Fruit fly (Drosophila melanogaster) whole organism, embryonic: Measurements from ENCODE around the gene inc.

ENCODE experiments used
- BEAF-32 ChIP-seq: fragments of 200-800 bp; sonication (Bioruptor generic); optimal IDR thresholded peaks from 3 replicates; lab custom pipeline; 2017; ENCODE audit warnings: missing biosample characterization, missing genetic modification characterization, mild to moderate bottlenecking, moderate library complexity, missing genetic modification reagents
- Bgb ChIP-seq: fragments of 200-800 bp; sonication (Bioruptor generic); IDR thresholded peaks from 2 replicates; pipeline ENCODE4 v1.3.6; 2022; ENCODE audit warnings: missing biosample characterization, missing genetic modification characterization; ENCODE audit not compliant: partially characterized antibody
- CG11695 ChIP-seq: fragments of 200-800 bp; sonication (Bioruptor generic); IDR thresholded peaks from 3 replicates; pipeline ENCODE4 v1.3.6; 2022; ENCODE audit warnings: missing biosample characterization, missing genetic modification characterization
- CG12104 ChIP-seq: fragments of 200-800 bp; sonication (Bioruptor generic); optimal IDR thresholded peaks from 3 replicates; lab custom pipeline; 2016; ENCODE audit warnings: missing biosample characterization, missing genetic modification characterization
- CG12219 ChIP-seq: fragments of 200-800 bp; sonication (Bioruptor generic); optimal IDR thresholded peaks from 3 replicates; lab custom pipeline; 2018; ENCODE audit warnings: missing biosample characterization, mild to moderate bottlenecking, missing genetic modification characterization
- CG13775 ChIP-seq: fragments of 200-800 bp; sonication (Bioruptor generic); optimal IDR thresholded peaks from 3 replicates; lab custom pipeline; 2017; ENCODE audit warnings: missing biosample characterization, mild to moderate bottlenecking, missing genetic modification characterization
- CG14441 ChIP-seq: fragments of 200-800 bp; sonication (Bioruptor generic); IDR thresholded peaks from 2 replicates; pipeline ENCODE4 v1.3.6; 2022; ENCODE audit warnings: missing biosample characterization, missing genetic modification characterization
- CG17829 ChIP-seq: fragments of 200-800 bp; optimal IDR thresholded peaks from 2 replicates; lab custom pipeline; 2019; ENCODE audit warnings: missing biosample characterization, mild to moderate bottlenecking, missing genetic modification characterization, moderate library complexity
- CG1792 ChIP-seq: fragments of 200-800 bp; sonication (Bioruptor generic); optimal IDR thresholded peaks from 2 replicates; lab custom pipeline; 2016; ENCODE audit warnings: missing biosample characterization, missing genetic modification characterization
- CG18599 ChIP-seq: fragments of 200-800 bp; sonication (Bioruptor generic); optimal IDR thresholded peaks from 3 replicates; lab custom pipeline; 2017; ENCODE audit warnings: missing biosample characterization, missing genetic modification characterization, mild to moderate bottlenecking, moderate library complexity, missing genetic modification reagents
- CG18764 ChIP-seq: fragments of 200-800 bp; sonication (Bioruptor generic); optimal IDR thresholded peaks from 3 replicates; lab custom pipeline; 2016; ENCODE audit warnings: missing biosample characterization, missing genetic modification characterization
- CG2712 ChIP-seq: fragments of 200-800 bp; optimal IDR thresholded peaks from 3 replicates; lab custom pipeline; 2019; ENCODE audit warnings: missing biosample characterization, mild to moderate bottlenecking, missing genetic modification characterization, moderate library complexity
- CG30020 ChIP-seq: fragments of 200-800 bp; optimal IDR thresholded peaks from 2 replicates; lab custom pipeline; 2019; ENCODE audit warnings: missing biosample characterization, mild to moderate bottlenecking, missing genetic modification characterization, moderate library complexity
- CG31224 ChIP-seq: fragments of 200-800 bp; sonication (Bioruptor generic); IDR thresholded peaks from 2 replicates; pipeline ENCODE4 v1.3.6; 2022; ENCODE audit warnings: missing biosample characterization, missing genetic modification characterization
- CG32532 ChIP-seq: fragments of 200-800 bp; sonication (Bioruptor generic); IDR thresholded peaks from 2 replicates; pipeline ENCODE4 v1.3.6; 2022; ENCODE audit warnings: missing biosample characterization, missing genetic modification characterization
- CG42726 ChIP-seq: fragments of 200-800 bp; sonication (Bioruptor generic); IDR thresholded peaks from 2 replicates; pipeline ENCODE4 v1.3.6; 2022; ENCODE audit warnings: missing biosample characterization, missing genetic modification characterization; ENCODE audit not compliant: partially characterized antibody
- CG4328 ChIP-seq: fragments of 200-800 bp; sonication (Bioruptor generic); optimal IDR thresholded peaks from 3 replicates; lab custom pipeline; 2017; ENCODE audit warnings: missing biosample characterization, missing genetic modification reagents, missing genetic modification characterization
- CG5180 ChIP-seq: fragments of 200-800 bp; sonication (Bioruptor generic); optimal IDR thresholded peaks from 3 replicates; lab custom pipeline; 2017; ENCODE audit warnings: missing biosample characterization, missing genetic modification characterization, mild to moderate bottlenecking, moderate library complexity, missing genetic modification reagents
- CG6689 ChIP-seq: fragments of 200-800 bp; sonication (Bioruptor generic); IDR thresholded peaks from 2 replicates; pipeline ENCODE4 v1.3.6; 2022; ENCODE audit warnings: missing biosample characterization, missing genetic modification characterization
- CG7987 ChIP-seq: fragments of 200-800 bp; sonication (Bioruptor generic); optimal IDR thresholded peaks from 2 replicates; lab custom pipeline; 2018; ENCODE audit warnings: missing biosample characterization, mild to moderate bottlenecking, missing genetic modification characterization, moderate library complexity
- CG8359 ChIP-seq: fragments of 200-800 bp; sonication (Bioruptor generic); optimal IDR thresholded peaks from 2 replicates; lab custom pipeline; 2017; ENCODE audit warnings: missing biosample characterization, mild to moderate bottlenecking, missing genetic modification characterization, borderline replicate concordance
- CG9797 ChIP-seq: fragments of 200-800 bp; sonication (Bioruptor generic); optimal IDR thresholded peaks from 3 replicates; lab custom pipeline; 2018; ENCODE audit warnings: missing biosample characterization, mild to moderate bottlenecking, missing genetic modification characterization
- CG9876 ChIP-seq: fragments of 200-800 bp; sonication (Bioruptor generic); optimal IDR thresholded peaks from 2 replicates; lab custom pipeline; 2016; ENCODE audit warnings: missing biosample characterization, missing genetic modification characterization
- CTCF ChIP-seq: fragments of 200-800 bp; sonication (Bioruptor generic); optimal IDR thresholded peaks from 2 replicates; lab custom pipeline; 2017; ENCODE audit warnings: missing biosample characterization, mild to moderate bottlenecking, missing genetic modification characterization, moderate library complexity
- Chrac-16 ChIP-seq: fragments of 200-800 bp; sonication (Bioruptor generic); optimal IDR thresholded peaks from 3 replicates; lab custom pipeline; 2016; ENCODE audit warnings: missing biosample characterization, missing genetic modification characterization
- Dad ChIP-seq: fragments of 200-800 bp; sonication (Bioruptor generic); optimal IDR thresholded peaks from 3 replicates; lab custom pipeline; 2016; ENCODE audit warnings: missing biosample characterization, missing genetic modification characterization
- Dll ChIP-seq: fragments of 200-800 bp; sonication (Bioruptor generic); IDR thresholded peaks from 4 replicates; pipeline ENCODE4 v1.3.6; 2022; ENCODE audit warnings: missing biosample characterization, missing genetic modification characterization; ENCODE audit not compliant: partially characterized antibody
- Elba2 ChIP-seq: fragments of 200-800 bp; sonication (Bioruptor generic); optimal IDR thresholded peaks from 3 replicates; lab custom pipeline; 2016; ENCODE audit warnings: missing biosample characterization, missing genetic modification characterization
- Mad ChIP-seq: fragments of 200-800 bp; sonication (Bioruptor generic); optimal IDR thresholded peaks from 2 replicates; lab custom pipeline; 2016; ENCODE audit warnings: missing biosample characterization, missing genetic modification characterization
- Max ChIP-seq: fragments of 200-800 bp; sonication (Bioruptor generic); optimal IDR thresholded peaks from 2 replicates; lab custom pipeline; 2016; ENCODE audit warnings: missing biosample characterization, mild to moderate bottlenecking, missing genetic modification characterization
- Med ChIP-seq: fragments of 200-800 bp; sonication (Bioruptor generic); peaks from one replicate; lab custom pipeline; 2016; ENCODE audit warnings: missing biosample characterization, missing genetic modification characterization, mild to moderate bottlenecking, inconsistent platforms, moderate library complexity
- Myb ChIP-seq: fragments of 200-800 bp; sonication (Bioruptor generic); optimal IDR thresholded peaks from 2 replicates; lab custom pipeline; 2016; ENCODE audit warnings: missing biosample characterization, missing genetic modification characterization
- Scr ChIP-seq: fragments of 200-800 bp; sonication (Bioruptor generic); IDR thresholded peaks from 2 replicates; pipeline ENCODE4 v1.3.6; 2022; ENCODE audit warnings: missing biosample characterization, missing genetic modification characterization; ENCODE audit not compliant: partially characterized antibody
- Six4 ChIP-seq: fragments of 200-800 bp; sonication (Bioruptor generic); optimal IDR thresholded peaks from 2 replicates; lab custom pipeline; 2016; ENCODE audit warnings: missing biosample characterization, missing genetic modification characterization
- Sox100B ChIP-seq: fragments of 200-800 bp; sonication (Bioruptor generic); optimal IDR thresholded peaks from 3 replicates; lab custom pipeline; 2018; ENCODE audit warnings: missing biosample characterization, mild to moderate bottlenecking, missing genetic modification characterization
- Usf ChIP-seq: fragments of 200-800 bp; sonication (Bioruptor generic); optimal IDR thresholded peaks from 2 replicates; lab custom pipeline; 2017; ENCODE audit warnings: missing genotype, missing biosample characterization, missing genetic modification characterization
- Xrp1 ChIP-seq: fragments of 200-800 bp; sonication (Bioruptor generic); IDR thresholded peaks from 2 replicates; pipeline ENCODE4 v1.3.6; 2022; ENCODE audit warnings: missing biosample characterization, missing genetic modification characterization
- ab ChIP-seq: fragments of 200-800 bp; sonication (Bioruptor generic); optimal IDR thresholded peaks from 2 replicates; lab custom pipeline; 2016; ENCODE audit warnings: missing biosample characterization, missing genetic modification characterization
- amos ChIP-seq: fragments of 200-800 bp; sonication (Bioruptor generic); IDR thresholded peaks from 2 replicates; pipeline ENCODE4 v1.3.6; 2022; ENCODE audit warnings: missing biosample characterization, missing genetic modification characterization; ENCODE audit not compliant: partially characterized antibody
- ara ChIP-seq: fragments of 200-800 bp; sonication (Bioruptor generic); IDR thresholded peaks from 2 replicates; pipeline ENCODE4 v1.3.6; 2022; ENCODE audit warnings: missing biosample characterization, missing genetic modification characterization
- bab2 ChIP-seq: fragments of 200-800 bp; sonication (Bioruptor generic); optimal IDR thresholded peaks from 2 replicates; lab custom pipeline; 2016; ENCODE audit warnings: missing biosample characterization, missing genetic modification characterization
- dati ChIP-seq: fragments of 200-800 bp; sonication (Bioruptor generic); IDR thresholded peaks from 2 replicates; pipeline ENCODE4 v1.3.6; 2022; ENCODE audit warnings: missing biosample characterization, missing genetic modification characterization
- ems ChIP-seq: fragments of 200-800 bp; sonication (Bioruptor generic); optimal IDR thresholded peaks from 3 replicates; lab custom pipeline; 2016; ENCODE audit warnings: missing biosample characterization, missing genetic modification characterization
- eve ChIP-seq, 2 experiments: fragments of >200 bp; optimal IDR thresholded peaks; 2 replicates each; lab custom pipeline; 2017; ENCODE audit warnings: missing biosample characterization in 2 of 2, missing genetic modification characterization in 2 of 2
- fd102C ChIP-seq: fragments of 200-800 bp; sonication (Bioruptor generic); optimal IDR thresholded peaks from 2 replicates; lab custom pipeline; 2018; ENCODE audit warnings: missing biosample characterization, mild to moderate bottlenecking, missing genetic modification characterization, moderate library complexity
- org-1 ChIP-seq: fragments of 200-800 bp; sonication (Bioruptor generic); optimal IDR thresholded peaks from 2 replicates; lab custom pipeline; 2017; ENCODE audit warnings: missing biosample characterization, missing genetic modification characterization
- pfk ChIP-seq: fragments of 200-800 bp; sonication (Bioruptor generic); optimal IDR thresholded peaks from 2 replicates; lab custom pipeline; 2018; ENCODE audit warnings: missing biosample characterization, mild to moderate bottlenecking, missing genetic modification characterization, moderate library complexity
- row ChIP-seq: fragments of 200-800 bp; sonication (Bioruptor generic); IDR thresholded peaks from 3 replicates; pipeline ENCODE4 v1.3.6; 2022; ENCODE audit warnings: missing biosample characterization, missing genetic modification characterization
- sna ChIP-seq: fragments of 200-800 bp; sonication (Bioruptor generic); IDR thresholded peaks from 2 replicates; pipeline ENCODE4 v1.3.6; 2022; ENCODE audit warnings: missing biosample characterization, missing genetic modification characterization; ENCODE audit not compliant: partially characterized antibody
- tup ChIP-seq: fragments of 200-800 bp; sonication (Bioruptor generic); optimal IDR thresholded peaks from 2 replicates; lab custom pipeline; 2016; ENCODE audit warnings: missing biosample characterization, mild to moderate bottlenecking, missing genetic modification characterization, moderate library complexity

The inc gene

dm6 chrX:1452130-1452529 is 31.1 kb upstream of the inc start, which contains the start of gene Gr2a:
TSS of gene Gr2a (plus strand) at chrX:1452430.
- TF ChIP-seq dati (GFP tag; lab: Robert Waterston, UW) (no peak), CG18599 (GFP tag; lab: Kevin White, UChicago) (no peak), Mad (GFP tag; lab: Kevin White, UChicago) (no peak), CTCF (no peak), CG9876 (GFP tag; lab: Kevin White, UChicago) (no peak), Chrac-16 (GFP tag; lab: Kevin White, UChicago) (no peak), Max (no peak), CG11695 (GFP tag; lab: Robert Waterston, UW) (no peak), bab2 (GFP tag; lab: Kevin White, UChicago) (no peak), Sox100B (GFP tag; lab: Kevin White, UChicago) (no peak)
- TF ChIP-seq, all 482 proteins: peak for 0

dm6 chrX:1454837-1455236 is 28.4 kb upstream of the inc start:
- TF ChIP-seq CG12219 (GFP tag; lab: Kevin White, UChicago) (no peak), CG32532 (GFP tag; lab: Robert Waterston, UW) (no peak), ems (GFP tag; lab: Kevin White, UChicago) (no peak), Med (GFP tag; lab: Kevin White, UChicago) (no peak), ara (no peak), Bgb (no peak), Elba2 (GFP tag; lab: Kevin White, UChicago) (no peak), pfk (GFP tag; lab: Kevin White, UChicago) (no peak), CG2712 (tag; lab: Kevin White, UChicago) (no peak), CG13775 (GFP tag; lab: Kevin White, UChicago) (no peak), amos (GFP tag; lab: Robert Waterston, UW) (0 out of 2 replicates have a peak, but pooled peaks have one; percentile 25), CG7987 (GFP tag; lab: Kevin White, UChicago) (no peak), eve (GFP tag; optimal IDR thresholded peaks at IDR 0.05; lab: Kevin White, UChicago) (no peak), CG12104 (GFP tag; lab: Kevin White, UChicago) (no peak), BEAF-32 (GFP tag; lab: Kevin White, UChicago) (peak; percentile 38), CG30020 (tag; lab: Kevin White, UChicago) (no peak), row (GFP tag; lab: Robert Waterston, UW) (0 out of 3 replicates have a peak, but pooled peaks have one; percentile 19), CG1792 (GFP tag; lab: Kevin White, UChicago) (no peak), Usf (GFP tag; lab: Kevin White, UChicago) (no peak), CG42726 (GFP tag; lab: Robert Waterston, UW) (no peak), CG5180 (GFP tag; lab: Kevin White, UChicago) (no peak), CG31224 (GFP tag; lab: Robert Waterston, UW) (peak; percentile 8; the same call in 1 of the 2 replicates), CG8359 (GFP tag; lab: Kevin White, UChicago) (no peak), Myb (no peak), sna (GFP tag; lab: Robert Waterston, UW) (0 out of 2 replicates have a peak, but pooled peaks have one; percentile 21), ab (GFP tag; lab: Kevin White, UChicago) (no peak), CG4328 (GFP tag; lab: Kevin White, UChicago) (no peak), CG17829 (no peak), CG9797 (GFP tag; lab: Kevin White, UChicago) (no peak), Six4 (GFP tag; lab: Kevin White, UChicago) (no peak), Dad (GFP tag; lab: Kevin White, UChicago) (no peak), Xrp1 (no peak), CG14441 (GFP tag; lab: Robert Waterston, UW) (no peak), org-1 (GFP tag; lab: Kevin White, UChicago) (no peak), CG6689 (GFP tag; lab: Robert Waterston, UW) (no peak), tup (no peak), Dll (GFP tag; lab: Robert Waterston, UW) (peak; percentile 53; the same call in 1 of the 4 replicates), CG18764 (no peak), fd102C (GFP tag; lab: Kevin White, UChicago) (no peak), Scr (peak; percentile 34; the same call in 1 of the 2 replicates)
